Fruit fly (Drosophila melanogaster): ENCODE data around the gene ymp.
A peak's percentile ranks its signal among the peaks of the same experiment; 100 is the strongest.

ymp gene

DNA sequence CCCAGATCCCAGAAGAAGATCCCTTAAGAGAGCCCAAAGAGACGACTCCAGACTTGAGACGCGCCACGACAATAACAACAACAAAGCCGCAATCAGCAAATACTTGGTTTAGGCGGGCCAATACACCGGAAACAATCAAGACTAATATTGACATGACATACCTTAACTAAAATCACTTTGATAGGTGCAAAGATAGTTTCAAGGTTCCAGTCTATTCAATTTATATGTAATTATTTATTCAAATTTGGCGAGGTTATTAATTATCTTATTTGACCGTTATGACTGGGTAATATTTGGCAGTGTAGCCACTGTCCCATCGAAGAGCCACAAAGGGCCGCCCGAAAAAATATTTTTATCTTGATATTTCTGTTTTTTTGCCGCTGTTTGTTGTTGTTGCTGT is 31.5 kb upstream of the ymp start (continued):
- TF ChIP-seq CG7928 (GFP tag; optimal IDR thresholded peaks at IDR 0.05) (no peak), CG2202 (tag; optimal IDR thresholded peaks at IDR 0.05) (peak; percentile 21), bcd (GFP tag; optimal IDR thresholded peaks at IDR 0.05) (peak; percentile 27), grn (GFP tag; optimal IDR thresholded peaks at IDR 0.05) (no peak), Gug (GFP tag; IDR thresholded peaks at IDR 0.05) (peak; percentile 3; the same call in 1 of the 4 replicates), CG15514 (GFP tag; optimal IDR thresholded peaks at IDR 0.05) (no peak), Xrp1 (GFP tag; IDR thresholded peaks at IDR 0.05) (peak; percentile 79), sima (GFP tag; optimal IDR thresholded peaks at IDR 0.05) (no peak), Med (GFP tag) (peak; percentile 84), CG1602 (GFP tag; optimal IDR thresholded peaks at IDR 0.05) (peak; percentile 43), CG18619 (GFP tag; optimal IDR thresholded peaks at IDR 0.05) (peak; percentile 33), CG6175 (GFP tag; IDR thresholded peaks at IDR 0.05) (no peak), CG3995 (GFP tag; optimal IDR thresholded peaks at IDR 0.05) (no peak), CG6791 (GFP tag; IDR thresholded peaks at IDR 0.05; ENCODE audit: partially characterized antibody) (no peak), pb (GFP tag; optimal IDR thresholded peaks at IDR 0.05) (no peak), CHES-1-like (GFP tag; optimal IDR thresholded peaks at IDR 0.05) (no peak), CG16815 (GFP tag; optimal IDR thresholded peaks at IDR 0.05) (peak; percentile 45), Optix (GFP tag; IDR thresholded peaks at IDR 0.05) (no peak), tgo (GFP tag; IDR thresholded peaks at IDR 0.05) (peak; percentile 40; the same call in 1 of the 3 replicates), caup (GFP tag; optimal IDR thresholded peaks at IDR 0.05; ENCODE audit: severe bottlenecking) (peak; percentile 0), CG17829 (tag; optimal IDR thresholded peaks at IDR 0.05) (peak; percentile 77), insv (GFP tag; optimal IDR thresholded peaks at IDR 0.05) (no peak), ERR (GFP tag; optimal IDR thresholded peaks at IDR 0.05) (no peak), CG14050 (GFP tag; IDR thresholded peaks at IDR 0.05) (peak; percentile 26; the same call in 2 of the 3 replicates), ham (GFP tag; IDR thresholded peaks at IDR 0.05) (no peak), fru (optimal IDR thresholded peaks at IDR 0.05) (no peak), Vsx1 (GFP tag; optimal IDR thresholded peaks at IDR 0.05) (no peak), Dfd (GFP tag; optimal IDR thresholded peaks at IDR 0.05) (no peak), Max (GFP tag; optimal IDR thresholded peaks at IDR 0.05) (peak; percentile 55), HLHmδ (GFP tag; optimal IDR thresholded peaks at IDR 0.05) (no peak), Ets97D (GFP tag; optimal IDR thresholded peaks at IDR 0.05) (no peak), Dp (GFP tag; optimal IDR thresholded peaks at IDR 0.05) (no peak), Poxn (GFP tag; IDR thresholded peaks at IDR 0.05) (no peak), CG31441 (GFP tag; IDR thresholded peaks at IDR 0.05) (peak; percentile 61), luna (GFP tag; optimal IDR thresholded peaks at IDR 0.05) (no peak), Sry-δ (GFP tag; optimal IDR thresholded peaks at IDR 0.05) (no peak), CG4404 (GFP tag; IDR thresholded peaks at IDR 0.05) (peak; percentile 75), mam (GFP tag; optimal IDR thresholded peaks at IDR 0.05) (peak; percentile 16), bbx (GFP tag; IDR thresholded peaks at IDR 0.05; ENCODE audit: partially characterized antibody) (no peak), stwl (tag; optimal IDR thresholded peaks at IDR 0.05) (peak; percentile 18), cas (GFP tag; IDR thresholded peaks at IDR 0.05) (no peak), chif (GFP tag; optimal IDR thresholded peaks at IDR 0.05) (peak; percentile 27 to 54), CG8388 (GFP tag; optimal IDR thresholded peaks at IDR 0.05) (peak; percentile 38), CG3847 (GFP tag; IDR thresholded peaks at IDR 0.05) (no peak), CG16863 (GFP tag; optimal IDR thresholded peaks at IDR 0.05) (no peak), prd (optimal IDR thresholded peaks at IDR 0.05) (no peak), prd (GFP tag; IDR thresholded peaks at IDR 0.05) (peak; percentile 90), eyg (GFP tag; optimal IDR thresholded peaks at IDR 0.05) (no peak), z (GFP tag; IDR thresholded peaks at IDR 0.05) (no peak), CG2875 (GFP tag; optimal IDR thresholded peaks at IDR 0.05) (peak; percentile 7), Sox100B (GFP tag; optimal IDR thresholded peaks at IDR 0.05) (peak; percentile 16), chn (GFP tag; optimal IDR thresholded peaks at IDR 0.05) (peak; percentile 18), tap (tag; optimal IDR thresholded peaks at IDR 0.05) (peak; percentile 56)

Measured in whole organism, embryonic.